Worm (Caenorhabditis elegans) whole organism, L1 larva: Measurements from ENCODE around the gene T26E4.4.

Source experiments
- aha-1 ChIP-seq: fragments of 150-350 bp; optimal IDR thresholded peaks from 2 replicates; lab custom pipeline; 2014; ENCODE audit warnings: missing biosample characterization, missing genetic modification characterization
- ama-1 ChIP-seq: fragments of 150-350 bp; optimal IDR thresholded peaks from 2 replicates; lab custom pipeline; 2014
- blmp-1 ChIP-seq: fragments of 150-350 bp; optimal IDR thresholded peaks from 2 replicates; lab custom pipeline; 2014; ENCODE audit warnings: missing biosample characterization, missing genetic modification characterization
- ceh-63 ChIP-seq: fragments of 200-800 bp; sonication (Bioruptor generic); optimal IDR thresholded peaks from 2 replicates; lab custom pipeline; 2018; ENCODE audit warnings: mild to moderate bottlenecking, missing genetic modification characterization, missing compliant biosample characterization
- ceh-8 ChIP-seq: fragments of 200-800 bp; sonication (Bioruptor generic); optimal IDR thresholded peaks from 2 replicates; lab custom pipeline; 2018; ENCODE audit warnings: mild to moderate bottlenecking, missing genetic modification characterization, moderate library complexity, missing compliant biosample characterization
- ceh-82 ChIP-seq, 3 experiments: fragments of 150-350 bp in 1 of 3; sonication (generic microtip) in 2 of 3; optimal IDR thresholded peaks; 2 replicates each; lab custom pipeline; 2014 to 2017; ENCODE audit warnings: missing biosample characterization in 3 of 3, missing genetic modification characterization in 3 of 3
- dsc-1 ChIP-seq: sonication (generic microtip); optimal IDR thresholded peaks from 2 replicates; lab custom pipeline; 2016; ENCODE audit warnings: mild to moderate bottlenecking, missing genetic modification characterization, missing compliant biosample characterization
- efl-1 ChIP-seq, 4 experiments: fragments of 150-350 bp; optimal IDR thresholded peaks in 3 of 4; peaks in 1 of 4; 1 replicate in 1 of 4; 2 replicates in 3 of 4; lab custom pipeline; 2014; ENCODE audit warnings: missing biosample characterization in 2 of 4, missing genetic modification characterization in 2 of 4, missing genetic modification reagents in 2 of 4
- efl-3 ChIP-seq: fragments of 200-800 bp; sonication (Bioruptor generic); optimal IDR thresholded peaks from 2 replicates; lab custom pipeline; 2018; ENCODE audit warnings: mild to moderate bottlenecking, missing genetic modification characterization, missing compliant biosample characterization
- egl-27 ChIP-seq, 2 experiments: fragments of 150-350 bp in 1 of 2; sonication (generic microtip); optimal IDR thresholded peaks; 3 replicates each; lab custom pipeline; 2017 to 2018; ENCODE audit warnings: missing biosample characterization in 2 of 2, missing genetic modification characterization in 2 of 2, missing genetic modification reagents in 2 of 2
- elt-3 ChIP-seq, 6 experiments: fragments of 150-350 bp in 1 of 6; sonication (generic microtip); optimal IDR thresholded peaks; 2 replicates each; lab custom pipeline; 2017 to 2018; ENCODE audit warnings: missing biosample characterization in 6 of 6, missing genetic modification characterization in 6 of 6, inconsistent platforms in 1 of 6
- fkh-10 ChIP-seq: sonication (generic microtip); optimal IDR thresholded peaks from 2 replicates; lab custom pipeline; 2017; ENCODE audit warnings: missing biosample characterization, missing genetic modification reagents, missing genetic modification characterization
- fkh-8 ChIP-seq: sonication (generic microtip); optimal IDR thresholded peaks from 2 replicates; lab custom pipeline; 2016; ENCODE audit warnings: mild to moderate bottlenecking, missing genetic modification characterization, missing compliant biosample characterization
- fos-1 ChIP-seq: fragments of 150-350 bp; optimal IDR thresholded peaks from 2 replicates; lab custom pipeline; 2014; ENCODE audit warnings: missing biosample characterization, missing genetic modification characterization
- hlh-4 ChIP-seq: sonication (generic microtip); optimal IDR thresholded peaks from 2 replicates; lab custom pipeline; 2016; ENCODE audit warnings: mild to moderate bottlenecking, missing genetic modification characterization, missing compliant biosample characterization
- hpl-2 ChIP-seq: fragments of 150-350 bp; optimal IDR thresholded peaks from 2 replicates; lab custom pipeline; 2014; ENCODE audit warnings: missing biosample characterization, missing genetic modification reagents, missing genetic modification characterization
- isw-1 ChIP-seq: fragments of 200-800 bp; sonication (Bioruptor generic); IDR thresholded peaks from 2 replicates; pipeline ENCODE4 v1.3.6; 2022; ENCODE audit warnings: missing genetic modification characterization, missing compliant biosample characterization
- jun-1 ChIP-seq: fragments of 150-350 bp; optimal IDR thresholded peaks from 2 replicates; lab custom pipeline; 2014; ENCODE audit warnings: missing biosample characterization, missing genetic modification reagents, missing genetic modification characterization
- lin-14 ChIP-seq: fragments of 200-800 bp; sonication (Bioruptor generic); optimal IDR thresholded peaks from 2 replicates; lab custom pipeline; 2018; ENCODE audit warnings: mild to moderate bottlenecking, missing genetic modification characterization, moderate library complexity, missing compliant biosample characterization
- lin-35 ChIP-seq, 2 experiments: fragments of 150-350 bp; optimal IDR thresholded peaks; 2 replicates each; lab custom pipeline; 2014; ENCODE audit warnings: missing biosample characterization in 2 of 2, missing genetic modification characterization in 2 of 2, missing genetic modification reagents in 2 of 2
- lin-39 ChIP-seq: fragments of 150-350 bp; optimal IDR thresholded peaks from 2 replicates; lab custom pipeline; 2014; ENCODE audit warnings: missing biosample characterization, missing genetic modification reagents, missing genetic modification characterization
- lsy-2 ChIP-seq, 2 experiments: fragments of 150-350 bp; optimal IDR thresholded peaks; 2 replicates each; lab custom pipeline; 2014; ENCODE audit warnings: missing biosample characterization in 2 of 2, missing genetic modification characterization in 2 of 2
- mep-1 ChIP-seq: fragments of 150-350 bp; optimal IDR thresholded peaks from 2 replicates; lab custom pipeline; 2014; ENCODE audit warnings: missing biosample characterization, missing genetic modification characterization
- nhr-20 ChIP-seq: sonication (generic microtip); optimal IDR thresholded peaks from 2 replicates; lab custom pipeline; 2016; ENCODE audit warnings: mild to moderate bottlenecking, missing genetic modification characterization, missing compliant biosample characterization
- nhr-237 ChIP-seq: fragments of 150-350 bp; optimal IDR thresholded peaks from 2 replicates; lab custom pipeline; 2014; ENCODE audit warnings: missing biosample characterization, missing genetic modification characterization
- nhr-28 ChIP-seq: fragments of 150-350 bp; optimal IDR thresholded peaks from 2 replicates; lab custom pipeline; 2014; ENCODE audit warnings: missing biosample characterization, missing genetic modification characterization
- nhr-76 ChIP-seq: sonication (generic microtip); optimal IDR thresholded peaks from 2 replicates; lab custom pipeline; 2017; ENCODE audit warnings: missing biosample characterization, missing genetic modification characterization
- nhr-77 ChIP-seq: fragments of 150-350 bp; optimal IDR thresholded peaks from 2 replicates; lab custom pipeline; 2014; ENCODE audit warnings: missing biosample characterization, missing genetic modification characterization
- nhr-85 ChIP-seq: sonication (generic microtip); peaks from one replicate; lab custom pipeline; 2016; ENCODE audit warnings: missing genetic modification characterization, inconsistent platforms, missing compliant biosample characterization
- pag-3 ChIP-seq: sonication (generic microtip); optimal IDR thresholded peaks from 2 replicates; lab custom pipeline; 2017; ENCODE audit warnings: missing genetic modification characterization, mild to moderate bottlenecking, missing compliant biosample characterization, antibody characterized with exemption, borderline replicate concordance; ENCODE audit not compliant: insufficient read depth
- pax-3 ChIP-seq: fragments of 200-800 bp; sonication (Bioruptor generic); optimal IDR thresholded peaks from 2 replicates; lab custom pipeline; 2018; ENCODE audit warnings: mild to moderate bottlenecking, missing genetic modification characterization, moderate library complexity, missing compliant biosample characterization
- rnt-1 ChIP-seq: sonication (generic microtip); optimal IDR thresholded peaks from 2 replicates; lab custom pipeline; 2016; ENCODE audit warnings: mild to moderate bottlenecking, missing genetic modification characterization, moderate library complexity, missing compliant biosample characterization
- skn-1 ChIP-seq: fragments of 150-350 bp; optimal IDR thresholded peaks from 2 replicates; lab custom pipeline; 2014; ENCODE audit warnings: missing biosample characterization, missing genetic modification characterization
- snu-23 ChIP-seq: sonication (generic microtip); optimal IDR thresholded peaks from 2 replicates; lab custom pipeline; 2016; ENCODE audit warnings: missing genetic modification characterization, missing compliant biosample characterization
- sox-4 ChIP-seq: sonication (generic microtip); optimal IDR thresholded peaks from 2 replicates; lab custom pipeline; 2016; ENCODE audit warnings: missing genetic modification characterization, missing compliant biosample characterization
- swsn-7 ChIP-seq: sonication (generic microtip); optimal IDR thresholded peaks from 2 replicates; lab custom pipeline; 2016; ENCODE audit warnings: missing genetic modification characterization, missing compliant biosample characterization
- unc-130 ChIP-seq: fragments of 150-350 bp; optimal IDR thresholded peaks from 2 replicates; lab custom pipeline; 2017; ENCODE audit warnings: missing biosample characterization, missing genetic modification characterization, inconsistent platforms
- unc-62 ChIP-seq: fragments of 150-350 bp; optimal IDR thresholded peaks from 2 replicates; lab custom pipeline; 2014; ENCODE audit warnings: missing biosample characterization, missing genetic modification reagents, missing genetic modification characterization
- unc-86 ChIP-seq: sonication (generic microtip); optimal IDR thresholded peaks from 2 replicates; lab custom pipeline; 2016; ENCODE audit warnings: missing genetic modification characterization, missing compliant biosample characterization
- vab-15 ChIP-seq: sonication (generic microtip); optimal IDR thresholded peaks from 2 replicates; lab custom pipeline; 2017; ENCODE audit warnings: missing genotype, mild to moderate bottlenecking, missing genetic modification characterization, missing compliant biosample characterization
- zag-1 ChIP-seq: fragments of 150-350 bp; optimal IDR thresholded peaks from 2 replicates; lab custom pipeline; 2014; ENCODE audit warnings: missing biosample characterization, missing genetic modification characterization
- ztf-11 ChIP-seq, 2 experiments: sonication (generic microtip); optimal IDR thresholded peaks; 2 replicates each; lab custom pipeline; 2016 to 2017; ENCODE audit warnings: missing genetic modification characterization in 2 of 2, missing biosample characterization in 1 of 2, missing compliant biosample characterization in 1 of 2

T26E4.4 gene

DNA sequence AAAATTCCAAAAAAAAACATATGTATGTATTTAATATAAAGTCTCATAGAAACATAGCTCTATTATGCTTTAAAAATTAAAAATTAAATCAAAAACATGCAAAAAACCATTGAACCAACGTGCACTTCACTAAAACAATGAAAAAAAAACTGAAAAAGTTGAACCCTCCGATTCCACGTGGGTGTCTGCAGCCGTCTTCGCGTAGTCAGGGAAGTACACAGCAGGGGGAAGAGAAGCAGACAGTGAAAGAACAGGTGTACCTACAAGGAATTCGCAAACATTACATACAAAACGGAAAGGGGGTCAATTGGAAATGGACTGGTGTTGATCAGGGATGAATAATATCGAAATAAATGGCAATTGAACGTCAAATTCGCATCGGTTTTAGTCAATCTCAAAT, 18.4 kb downstream of the T26E4.4 start:
- no peak for TF ChIP-seq lin-35 (GFP tag; optimal IDR thresholded peaks at IDR 0.05; lab: Kevin White, UChicago)
- TF ChIP-seq mep-1, result no peak
- TF ChIP-seq lin-39, result no peak
- no peak for TF ChIP-seq nhr-28 (tag; lab: Kevin White, UChicago)
- TF ChIP-seq nhr-77 (tag; lab: Kevin White, UChicago), result no peak
- TF ChIP-seq skn-1 (tag; lab: Kevin White, UChicago), result no peak
- TF ChIP-seq jun-1 (tag; lab: Kevin White, UChicago), result no peak
- TF ChIP-seq pag-3 (tag; lab: Kevin White, UChicago), result no peak
- TF ChIP-seq egl-27 (tag; optimal IDR thresholded peaks at IDR 0.05; lab: Kevin White, UChicago), result no peak
- peak; percentile 18 for TF ChIP-seq blmp-1 (tag; lab: Kevin White, UChicago)
- TF ChIP-seq lin-14, result peak; percentile 10
- no peak for TF ChIP-seq pax-3
- TF ChIP-seq nhr-237 (tag; lab: Kevin White, UChicago), result no peak
- no peak for TF ChIP-seq efl-1 (optimal IDR thresholded peaks at IDR 0.05; lab: Kevin White, UChicago)
- TF ChIP-seq efl-1 (GFP tag; optimal IDR thresholded peaks at IDR 0.05 in 1 of 2; lab: Kevin White, UChicago), result peak in 1 of 2 experiments; percentile 78
- no peak for TF ChIP-seq swsn-7
- TF ChIP-seq zag-1 (tag; lab: Kevin White, UChicago), result no peak
- no peak for TF ChIP-seq vab-15 (tag; lab: Kevin White, UChicago)
- no peak for TF ChIP-seq nhr-85 (tag; lab: Kevin White, UChicago)
- TF ChIP-seq efl-3, result no peak
- TF ChIP-seq rnt-1 (tag; lab: Kevin White, UChicago), result no peak
- TF ChIP-seq lsy-2 (tag; optimal IDR thresholded peaks at IDR 0.05; lab: Kevin White, UChicago), result no peak
- TF ChIP-seq isw-1 (GFP tag; lab: Robert Waterston, UW), result no peak
- no peak for TF ChIP-seq unc-62 (GFP tag; lab: Kevin White, UChicago)
- no peak for TF ChIP-seq snu-23
- TF ChIP-seq unc-86, result no peak
- no peak for TF ChIP-seq unc-130
- TF ChIP-seq fkh-8 (tag; lab: Kevin White, UChicago), result peak; percentile 14

- TF ChIP-seq rnt-1 (tag; lab: Kevin White, UChicago) (no peak), ceh-82 (tag; optimal IDR thresholded peaks at IDR 0.05; lab: Kevin White, UChicago) (no peak), hlh-4 (no peak), nhr-20 (tag; lab: Kevin White, UChicago) (no peak), fkh-10 (GFP tag; lab: Kevin White, UChicago) (no peak), aha-1 (no peak), nhr-77 (tag; lab: Kevin White, UChicago) (no peak), ceh-63 (no peak), nhr-76 (tag; lab: Kevin White, UChicago) (no peak), swsn-7 (no peak), sox-4 (tag; lab: Kevin White, UChicago) (no peak), hpl-2 (GFP tag; lab: Kevin White, UChicago) (no peak), lsy-2 (tag; optimal IDR thresholded peaks at IDR 0.05; lab: Kevin White, UChicago) (no peak), mep-1 (no peak)
- TF ChIP-seq, all 84 proteins: peak for 0
These were observed 19.2 kb downstream of the T26E4.4 start, which contains the start of gene nhr-60 for ce11 chrV:15773141-15773540. nhr-60 (minus strand) TSS chrV:15773241.

- TF ChIP-seq ceh-8 (GFP tag; lab: Kevin White, UChicago) (no peak), ztf-11 (tag; optimal IDR thresholded peaks at IDR 0.05; lab: Kevin White, UChicago) (no peak), efl-1 (optimal IDR thresholded peaks at IDR 0.05; lab: Kevin White, UChicago) (no peak), efl-1 (GFP tag; optimal IDR thresholded peaks at IDR 0.05 in 1 of 2; lab: Kevin White, UChicago) (peak in 1 of 2 experiments; percentile 81), ama-1 (lab: Kevin White, UChicago) (no peak), elt-3 (tag; optimal IDR thresholded peaks at IDR 0.05; lab: Kevin White, UChicago) (no peak), dsc-1 (tag; lab: Kevin White, UChicago) (no peak), fkh-8 (tag; lab: Kevin White, UChicago) (no peak), fos-1 (tag; lab: Kevin White, UChicago) (no peak)
These were observed 23.2 kb downstream of the T26E4.4 start, which contains the start of gene F57A10.4 for ce11 chrV:15769072-15769471. F57A10.4 (plus strand) TSS chrV:15769438.
